Worm (Caenorhabditis elegans) whole organism, early embryonic: Measurements from ENCODE around the gene str-2.

ENCODE experiments used
- aly-1 ChIP-seq: sonication (generic microtip); optimal IDR thresholded peaks from 2 replicates; lab custom pipeline; 2016; ENCODE audit warnings: missing genetic modification characterization, missing compliant biosample characterization
- ama-1 ChIP-seq: fragments of 150-350 bp; optimal IDR thresholded peaks from 2 replicates; lab custom pipeline; 2014
- ets-7 ChIP-seq: sonication (generic microtip); optimal IDR thresholded peaks from 2 replicates; lab custom pipeline; 2016; ENCODE audit warnings: missing genotype, missing genetic modification characterization, missing compliant biosample characterization
- flt-1 ChIP-seq: fragments of 200-800 bp; sonication (Bioruptor generic); IDR thresholded peaks from 2 replicates; pipeline ENCODE4 v1.3.6; 2022; ENCODE audit warnings: missing genetic modification characterization, missing compliant biosample characterization
- hmbx-1 ChIP-seq: sonication (generic microtip); optimal IDR thresholded peaks from 2 replicates; lab custom pipeline; 2016; ENCODE audit warnings: mild to moderate bottlenecking, missing genetic modification characterization, missing compliant biosample characterization
- hmg-4 ChIP-seq: fragments of 200-800 bp; sonication (Bioruptor generic); optimal IDR thresholded peaks from 2 replicates; lab custom pipeline; 2018; ENCODE audit warnings: mild to moderate bottlenecking, missing genetic modification characterization, missing compliant biosample characterization
- pes-1 ChIP-seq: fragments of 200-800 bp; sonication (Bioruptor generic); IDR thresholded peaks from 2 replicates; pipeline ENCODE4 v1.3.6; 2022; ENCODE audit warnings: missing genetic modification reagents, missing genetic modification characterization, missing compliant biosample characterization
- scrt-1 ChIP-seq: fragments of 200-800 bp; sonication (Bioruptor generic); IDR thresholded peaks from 2 replicates; pipeline ENCODE4 v1.3.6; 2022; ENCODE audit warnings: missing genetic modification characterization, missing compliant biosample characterization
- sea-1 ChIP-seq: fragments of 200-800 bp; sonication (Bioruptor generic); conservative IDR thresholded peaks from 2 replicates; pipeline ENCODE4 v1.3.6; 2022; ENCODE audit warnings: missing genetic modification characterization, missing compliant biosample characterization
- tbx-11 ChIP-seq: fragments of 200-800 bp; sonication (Bioruptor generic); IDR thresholded peaks from 2 replicates; pipeline ENCODE4 v1.3.6; 2022; ENCODE audit warnings: missing genetic modification characterization, missing compliant biosample characterization
- tra-4 ChIP-seq: sonication (generic microtip); optimal IDR thresholded peaks from 2 replicates; lab custom pipeline; 2017; ENCODE audit warnings: missing genetic modification characterization, missing compliant biosample characterization

DNA sequence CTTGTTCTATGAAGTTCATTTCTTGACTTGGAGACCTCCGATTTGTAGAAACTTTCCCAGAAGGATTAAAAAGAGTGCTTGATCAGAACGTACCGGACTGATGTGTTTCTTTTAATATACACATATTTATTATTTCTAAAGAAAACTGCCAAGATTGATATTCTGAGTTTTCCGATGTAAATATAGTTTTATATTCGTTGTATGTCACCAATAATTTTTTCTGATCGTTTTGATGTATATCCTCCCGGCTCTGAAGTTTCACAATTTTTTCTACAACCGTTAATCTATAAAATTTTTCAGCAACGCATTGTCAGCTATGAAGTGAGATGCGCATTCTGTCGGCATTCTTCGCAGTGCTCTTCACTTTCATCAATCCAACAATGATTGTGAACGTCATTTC lies 27.5 kb downstream of the str-2 start, which contains the start of gene F46B6.9:
- TF ChIP-seq ama-1 (lab: Kevin White, UChicago) (no peak), tbx-11 (GFP tag; lab: Robert Waterston, UW) (no peak), flt-1 (GFP tag; lab: Robert Waterston, UW) (no peak), sea-1 (GFP tag; lab: Robert Waterston, UW) (no peak), hmbx-1 (no peak), tra-4 (tag; lab: Kevin White, UChicago) (no peak), scrt-1 (GFP tag; lab: Robert Waterston, UW) (no peak), ets-7 (tag; lab: Kevin White, UChicago) (no peak), pes-1 (GFP tag; lab: Robert Waterston, UW) (no peak), hmg-4 (no peak), aly-1 (no peak)
